Worm (Caenorhabditis elegans) whole organism, early embryonic: Measurements from ENCODE around the gene F56D6.22.

ENCODE experiments used
- aly-1 ChIP-seq: sonication (generic microtip); optimal IDR thresholded peaks from 2 replicates; lab custom pipeline; 2016; ENCODE audit warnings: missing genetic modification characterization, missing compliant biosample characterization
- ama-1 ChIP-seq: fragments of 150-350 bp; optimal IDR thresholded peaks from 2 replicates; lab custom pipeline; 2014
- ceh-13 ChIP-seq: fragments of 200-800 bp; sonication (Bioruptor generic); optimal IDR thresholded peaks from 2 replicates; lab custom pipeline; 2018; ENCODE audit warnings: mild to moderate bottlenecking, missing genetic modification characterization, missing compliant biosample characterization
- ceh-36 ChIP-seq: sonication (generic microtip); optimal IDR thresholded peaks from 2 replicates; lab custom pipeline; 2016; ENCODE audit warnings: missing genetic modification characterization, inconsistent platforms, missing compliant biosample characterization
- pes-1 ChIP-seq: fragments of 200-800 bp; sonication (Bioruptor generic); IDR thresholded peaks from 2 replicates; pipeline ENCODE4 v1.3.6; 2022; ENCODE audit warnings: missing genetic modification reagents, missing genetic modification characterization, missing compliant biosample characterization
- tbx-11 ChIP-seq: fragments of 200-800 bp; sonication (Bioruptor generic); IDR thresholded peaks from 2 replicates; pipeline ENCODE4 v1.3.6; 2022; ENCODE audit warnings: missing genetic modification characterization, missing compliant biosample characterization

DNA sequence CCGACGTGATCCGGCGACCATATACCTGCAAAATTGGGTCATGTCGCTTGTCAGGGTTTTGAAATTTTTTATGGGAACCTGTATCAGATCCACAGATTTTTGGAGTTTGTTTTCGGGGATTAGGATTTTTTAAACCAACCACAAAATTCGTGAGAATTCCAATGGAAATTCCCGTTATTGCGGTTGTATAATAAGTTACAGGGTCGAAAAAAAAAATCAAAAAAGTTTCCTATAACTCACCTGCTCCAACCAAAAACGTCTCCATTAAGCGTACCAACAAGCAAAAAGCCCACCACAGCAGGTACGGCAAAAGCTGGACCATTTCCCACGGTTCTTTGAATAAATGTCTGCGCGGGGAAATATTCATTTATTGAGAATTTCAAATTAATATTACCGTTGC is 44.5 kb downstream of the F56D6.22 start:
- TF ChIP-seq ama-1 (no peak), aly-1 (no peak), tbx-11 (GFP tag; lab: Robert Waterston, UW) (no peak), pes-1 (GFP tag; lab: Robert Waterston, UW) (no peak), ceh-13 (GFP tag; lab: Kevin White, UChicago) (no peak), ceh-36 (tag; lab: Kevin White, UChicago) (no peak)
